Worm (Caenorhabditis elegans): ENCODE measurements around the gene lgc-56.

Gene lgc-56

DNA sequence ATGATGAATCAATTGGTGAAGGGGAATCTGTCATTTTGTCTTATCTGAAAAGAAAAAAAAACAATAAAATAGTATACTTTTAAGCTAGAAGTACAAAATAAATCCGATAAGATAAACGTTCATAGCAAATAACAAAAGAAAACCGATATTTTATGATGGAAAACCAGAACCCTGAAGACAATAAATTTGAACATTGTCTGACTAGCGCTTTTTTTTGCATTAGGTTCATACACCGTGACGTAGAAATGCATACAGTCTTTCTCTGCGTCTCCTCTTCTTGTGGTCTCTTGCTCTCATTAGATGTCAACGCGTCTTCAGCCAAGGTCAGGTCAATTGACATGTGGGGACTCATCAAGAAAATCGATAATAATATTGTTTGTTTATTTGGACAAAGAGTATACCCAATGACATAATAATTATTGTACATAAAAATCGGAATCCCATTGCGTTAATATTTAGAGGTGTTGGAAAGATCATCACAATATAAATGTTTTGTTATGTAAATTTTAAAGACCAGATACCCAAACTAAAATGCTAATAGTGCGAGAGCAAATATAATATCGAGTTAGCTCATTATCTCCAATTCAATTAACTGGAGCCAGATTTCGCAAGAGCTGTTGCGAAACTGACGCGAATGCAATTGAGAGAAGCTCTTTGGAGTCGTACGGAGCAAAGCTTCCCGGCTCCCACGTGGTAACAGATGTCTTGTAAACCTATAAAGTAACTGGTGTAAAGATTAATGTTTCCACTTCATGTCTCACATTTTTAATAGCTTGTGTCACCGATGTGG lies 48.9 kb upstream of the lgc-56 start, which contains the start of gene dsh-2 (continued):
- TF ChIP-seq nhr-11 (tag; optimal IDR thresholded peaks at IDR 0.05) = no peak
- TF ChIP-seq lim-7 (GFP tag; IDR thresholded peaks at IDR 0.05) = no peak
- peak; percentile 45 for TF ChIP-seq duxl-1 (tag; optimal IDR thresholded peaks at IDR 0.05; ENCODE audit: poor library complexity)
- no peak for TF ChIP-seq Y5F2A.4 (GFP tag; optimal IDR thresholded peaks at IDR 0.05)
- no peak for TF ChIP-seq saeg-2 (GFP tag; IDR thresholded peaks at IDR 0.05)
- no peak for TF ChIP-seq ceh-44 (GFP tag; IDR thresholded peaks at IDR 0.05)
- no peak for TF ChIP-seq ceh-82 (tag; optimal IDR thresholded peaks at IDR 0.05)
- TF ChIP-seq F44E2.7 (GFP tag; IDR thresholded peaks at IDR 0.05) = no peak

DNA sequence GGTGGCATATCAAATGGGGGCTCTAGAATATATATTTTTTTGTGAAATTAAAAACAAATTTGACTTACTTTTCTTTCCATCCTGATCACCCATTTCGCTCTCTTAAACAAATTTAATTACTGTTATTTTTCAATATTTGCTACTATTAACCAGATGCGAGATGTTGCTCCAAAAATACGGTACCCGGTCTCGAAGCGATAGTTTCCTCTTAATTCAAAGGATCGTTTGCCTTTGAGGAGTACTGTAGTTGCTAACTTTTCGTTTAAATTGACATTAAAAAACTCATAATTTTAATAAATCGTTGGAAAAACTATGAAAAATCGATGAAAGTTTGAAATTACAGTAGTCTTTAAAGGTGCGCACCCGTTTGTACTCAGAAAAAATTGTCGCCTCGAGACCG lies 46.8 kb upstream of the lgc-56 start, which contains the start of gene C04G6.4:
Gene C04G6.4 (minus strand): TSS at position 101 of the 400 bp plus-strand sequence.
- TF ChIP-seq lim-7 (GFP tag; IDR thresholded peaks at IDR 0.05) (no peak), F49E8.2 (tag; optimal IDR thresholded peaks at IDR 0.05; ENCODE audit: borderline replicate concordance) (no peak), unc-62 (GFP tag; optimal IDR thresholded peaks at IDR 0.05 in 1 of 2) (no peak), unc-62 (tag; optimal IDR thresholded peaks at IDR 0.05) (no peak)

DNA sequence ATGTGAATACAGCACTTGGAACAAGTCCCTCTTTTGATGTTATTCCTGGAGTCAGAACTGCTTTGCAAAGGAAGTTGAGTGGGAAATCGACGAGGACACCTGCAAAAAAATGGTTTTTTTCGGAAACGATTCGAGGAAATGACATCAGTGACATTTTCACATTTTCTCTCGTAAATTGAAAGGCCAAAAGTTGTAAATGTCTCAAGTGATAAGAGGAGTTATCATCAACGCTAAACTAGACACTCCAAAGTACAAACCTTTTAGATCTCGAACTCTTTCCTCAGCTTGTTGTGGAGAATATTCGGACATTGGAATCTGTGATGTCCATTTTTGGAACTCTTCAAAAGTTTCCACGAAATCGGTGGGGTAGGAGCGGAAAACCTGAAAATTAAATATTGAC lies 46.0 kb upstream of the lgc-56 start:
- no peak for TF ChIP-seq ZK546.5 (tag; optimal IDR thresholded peaks at IDR 0.05)
- peak; percentile 25; the same call in 1 of the 2 replicates for TF ChIP-seq dmd-6 (GFP tag; IDR thresholded peaks at IDR 0.05)
- peak; percentile 39 for TF ChIP-seq nhr-28 (tag; optimal IDR thresholded peaks at IDR 0.05)

DNA sequence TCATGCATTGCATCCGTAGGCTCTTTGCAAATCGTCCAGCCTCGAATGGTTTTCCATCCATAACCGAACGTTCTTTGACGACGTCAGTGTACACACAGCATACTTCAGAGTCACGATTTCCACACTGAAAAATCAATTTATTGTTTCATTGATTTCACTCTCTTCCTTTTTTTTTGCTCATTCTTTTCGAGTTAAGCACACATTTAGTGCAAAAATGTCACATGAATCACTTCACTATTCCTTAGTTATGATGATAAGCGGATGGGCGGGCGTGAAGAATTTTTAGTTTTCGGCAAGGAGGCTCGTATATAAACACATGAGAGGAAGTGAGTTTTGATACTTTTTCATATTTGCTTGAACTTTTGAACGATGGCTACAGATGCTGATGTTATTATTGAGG lies 44.7 kb upstream of the lgc-56 start, which contains the start of gene txt-9:
Gene txt-9 (plus strand): TSS at position 336 of the 400 bp plus-strand sequence.
- TF ChIP-seq daf-8 (GFP tag; IDR thresholded peaks at IDR 0.05) (no peak), dpl-1 (GFP tag; optimal IDR thresholded peaks at IDR 0.05) (no peak), aha-1 (tag) (peak; percentile 92), unc-62 (GFP tag; optimal IDR thresholded peaks at IDR 0.05 in 1 of 2) (peak in 1 of 2 experiments; percentile 77), unc-62 (tag; optimal IDR thresholded peaks at IDR 0.05) (no peak), nhr-28 (tag; optimal IDR thresholded peaks at IDR 0.05) (peak; percentile 38), hlh-30 (tag; optimal IDR thresholded peaks at IDR 0.05; ENCODE audit: insufficient read depth) (peak; percentile 17), hlh-11 (tag; optimal IDR thresholded peaks at IDR 0.05) (no peak), daf-16 (GFP tag; optimal IDR thresholded peaks at IDR 0.05) (no peak), daf-16 (tag; optimal IDR thresholded peaks at IDR 0.05) (peak; percentile 1), saeg-2 (GFP tag; IDR thresholded peaks at IDR 0.05) (no peak), mxl-3 (GFP tag; optimal IDR thresholded peaks at IDR 0.05) (no peak), php-3 (GFP tag; IDR thresholded peaks at IDR 0.05) (no peak)

DNA sequence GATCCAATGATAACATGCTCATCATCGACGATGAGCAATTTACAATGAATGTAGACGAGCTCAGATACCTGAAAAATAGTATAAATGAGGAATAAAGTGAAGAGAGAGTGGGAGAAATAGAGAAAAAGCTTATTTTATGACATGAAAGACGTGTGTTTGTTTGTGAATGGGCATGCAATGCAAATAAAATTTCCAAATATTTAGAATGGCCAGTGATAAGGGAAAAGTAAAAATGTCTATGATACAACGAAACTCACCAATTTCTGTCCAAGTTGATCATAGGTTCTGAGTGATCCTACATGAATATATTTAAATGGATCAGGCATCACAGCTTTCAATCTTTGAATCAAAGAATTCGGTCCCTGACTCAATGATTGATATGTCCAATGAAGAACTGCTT lies 44.0 kb upstream of the lgc-56 start:
- TF ChIP-seq zfp-3 (GFP tag; conservative IDR thresholded peaks at IDR 0.05) (no peak), madf-5 (GFP tag; IDR thresholded peaks at IDR 0.05) (no peak), ceh-28 (tag; optimal IDR thresholded peaks at IDR 0.05) (no peak), egl-27 (tag; optimal IDR thresholded peaks at IDR 0.05) (no peak), ceh-32 (tag; optimal IDR thresholded peaks at IDR 0.05; ENCODE audit: poor library complexity) (no peak), nhr-42 (GFP tag; IDR thresholded peaks at IDR 0.05) (no peak), lsy-2 (tag; optimal IDR thresholded peaks at IDR 0.05) (no peak), mes-2 (tag; optimal IDR thresholded peaks at IDR 0.05; ENCODE audit: poor library complexity, severe bottlenecking) (peak; percentile 25), ceh-82 (tag; optimal IDR thresholded peaks at IDR 0.05) (no peak), spr-1 (tag; optimal IDR thresholded peaks at IDR 0.05) (no peak), mdt-29 (GFP tag; IDR thresholded peaks at IDR 0.05) (no peak), tra-1 (GFP tag; IDR thresholded peaks at IDR 0.05) (no peak), unc-39 (tag; optimal IDR thresholded peaks at IDR 0.05) (no peak), aly-2 (tag; optimal IDR thresholded peaks at IDR 0.05) (no peak), F26F4.8 (GFP tag; conservative IDR thresholded peaks at IDR 0.05) (no peak), hmg-1.1 (GFP tag; IDR thresholded peaks at IDR 0.05) (no peak), snpc-1.2 (GFP tag; IDR thresholded peaks at IDR 0.05) (no peak), vab-7 (GFP tag; IDR thresholded peaks at IDR 0.05) (no peak), pha-4 (GFP tag; IDR thresholded peaks at IDR 0.05) (no peak), pha-4 (tag; optimal IDR thresholded peaks at IDR 0.05) (no peak), nhr-10 (tag; optimal IDR thresholded peaks at IDR 0.05) (no peak), gei-8 (GFP tag; optimal IDR thresholded peaks at IDR 0.05) (no peak)
